Worm (Caenorhabditis elegans) whole organism, L2 larva: Measurements from ENCODE around the gene F14H12.3.

Source experiments
- C34F6.9 ChIP-seq: fragments of 150-350 bp; optimal IDR thresholded peaks from 2 replicates; lab custom pipeline; 2014; ENCODE audit warnings: missing biosample characterization, missing genetic modification characterization
- F13H6.1 ChIP-seq: sonication (generic microtip); optimal IDR thresholded peaks from 2 replicates; lab custom pipeline; 2016; ENCODE audit warnings: missing genetic modification characterization, missing compliant biosample characterization
- R02D3.7 ChIP-seq: fragments of 150-350 bp; optimal IDR thresholded peaks from 2 replicates; lab custom pipeline; 2014; ENCODE audit warnings: missing biosample characterization, missing genetic modification characterization
- ZK546.5 ChIP-seq: sonication (generic microtip); optimal IDR thresholded peaks from 2 replicates; lab custom pipeline; 2017; ENCODE audit warnings: missing biosample characterization, missing genetic modification characterization
- alr-1 ChIP-seq: fragments of 150-350 bp; optimal IDR thresholded peaks from 2 replicates; lab custom pipeline; 2014; ENCODE audit warnings: missing biosample characterization, missing genetic modification characterization
- aly-2 ChIP-seq: fragments of 150-350 bp; optimal IDR thresholded peaks from 2 replicates; lab custom pipeline; 2014; ENCODE audit warnings: missing biosample characterization, missing genetic modification characterization
- ama-1 ChIP-seq: fragments of 150-350 bp; optimal IDR thresholded peaks from 2 replicates; lab custom pipeline; 2018; ENCODE audit warnings: inconsistent platforms
- ceh-16 ChIP-seq: fragments of 150-350 bp; optimal IDR thresholded peaks from 2 replicates; lab custom pipeline; 2014; ENCODE audit warnings: missing biosample characterization, missing genetic modification characterization
- crh-2 ChIP-seq: sonication (generic microtip); optimal IDR thresholded peaks from 2 replicates; lab custom pipeline; 2017; ENCODE audit warnings: missing biosample characterization, missing genetic modification characterization
- dmd-4 ChIP-seq: sonication (generic microtip); optimal IDR thresholded peaks from 2 replicates; lab custom pipeline; 2017; ENCODE audit warnings: missing biosample characterization, missing genetic modification characterization
- egl-27 ChIP-seq: sonication (generic microtip); optimal IDR thresholded peaks from 3 replicates; lab custom pipeline; 2017; ENCODE audit warnings: missing biosample characterization, missing genetic modification reagents, missing genetic modification characterization
- elt-1 ChIP-seq: fragments of 150-350 bp; optimal IDR thresholded peaks from 2 replicates; lab custom pipeline; 2014; ENCODE audit warnings: missing biosample characterization, missing genetic modification characterization
- elt-3 ChIP-seq: sonication (generic microtip); optimal IDR thresholded peaks from 2 replicates; lab custom pipeline; 2017; ENCODE audit warnings: missing biosample characterization, missing genetic modification characterization
- fos-1 ChIP-seq: fragments of 150-350 bp; optimal IDR thresholded peaks from 2 replicates; lab custom pipeline; 2014; ENCODE audit warnings: missing biosample characterization, missing genetic modification characterization
- gmeb-1 ChIP-seq: fragments of 150-350 bp; optimal IDR thresholded peaks from 2 replicates; lab custom pipeline; 2014; ENCODE audit warnings: missing biosample characterization, missing genetic modification characterization
- lin-39 ChIP-seq: fragments of 150-350 bp; optimal IDR thresholded peaks from 2 replicates; lab custom pipeline; 2014; ENCODE audit warnings: missing biosample characterization, missing genetic modification reagents, missing genetic modification characterization
- lsy-2 ChIP-seq, 2 experiments: fragments of 150-350 bp in 1 of 2; sonication (generic microtip) in 1 of 2; optimal IDR thresholded peaks; 2 replicates each; lab custom pipeline; 2014 to 2017; ENCODE audit warnings: missing biosample characterization in 2 of 2, missing genetic modification characterization in 2 of 2
- mbf-1 ChIP-seq: sonication (generic microtip); optimal IDR thresholded peaks from 2 replicates; lab custom pipeline; 2017; ENCODE audit warnings: missing biosample characterization, missing genetic modification characterization
- mdl-1 ChIP-seq, 2 experiments: fragments of 150-350 bp in 1 of 2; sonication (generic microtip) in 1 of 2; optimal IDR thresholded peaks; 2 replicates each; lab custom pipeline; 2017; ENCODE audit warnings: missing biosample characterization in 2 of 2, missing genetic modification characterization in 2 of 2
- nhr-12 ChIP-seq: fragments of 150-350 bp; optimal IDR thresholded peaks from 2 replicates; lab custom pipeline; 2014; ENCODE audit warnings: missing biosample characterization, missing genetic modification characterization
- nhr-21 ChIP-seq: fragments of 150-350 bp; optimal IDR thresholded peaks from 2 replicates; lab custom pipeline; 2014; ENCODE audit warnings: missing biosample characterization, missing genetic modification characterization
- nhr-23 ChIP-seq: fragments of 150-350 bp; optimal IDR thresholded peaks from 2 replicates; lab custom pipeline; 2014; ENCODE audit warnings: missing biosample characterization, missing genetic modification reagents, missing genetic modification characterization
- nhr-237 ChIP-seq: fragments of 150-350 bp; optimal IDR thresholded peaks from 2 replicates; lab custom pipeline; 2014; ENCODE audit warnings: missing biosample characterization, missing genetic modification characterization
- nhr-25 ChIP-seq: fragments of 150-350 bp; sonication (generic microtip); optimal IDR thresholded peaks from 3 replicates; lab custom pipeline; 2014; ENCODE audit warnings: missing biosample characterization, missing genetic modification characterization
- nhr-6 ChIP-seq: fragments of 150-350 bp; optimal IDR thresholded peaks from 2 replicates; lab custom pipeline; 2014; ENCODE audit warnings: missing biosample characterization, missing genetic modification characterization
- nhr-77 ChIP-seq: fragments of 150-350 bp; optimal IDR thresholded peaks from 2 replicates; lab custom pipeline; 2014; ENCODE audit warnings: missing biosample characterization, missing genetic modification characterization
- peb-1 ChIP-seq: fragments of 150-350 bp; optimal IDR thresholded peaks from 2 replicates; lab custom pipeline; 2014; ENCODE audit warnings: missing biosample characterization, missing genetic modification characterization
- sem-4 ChIP-seq: fragments of 150-350 bp; optimal IDR thresholded peaks from 2 replicates; lab custom pipeline; 2014; ENCODE audit warnings: missing biosample characterization, missing genetic modification reagents, missing genetic modification characterization
- skn-1 ChIP-seq: sonication (generic microtip); optimal IDR thresholded peaks from 2 replicates; lab custom pipeline; 2017; ENCODE audit warnings: missing biosample characterization, missing genetic modification characterization
- sma-3 ChIP-seq: sonication (generic microtip); optimal IDR thresholded peaks from 2 replicates; lab custom pipeline; 2016; ENCODE audit warnings: missing genetic modification reagents, missing genetic modification characterization, missing compliant biosample characterization
- sma-9 ChIP-seq, 2 experiments: fragments of 150-350 bp in 1 of 2; sonication (generic microtip) in 1 of 2; optimal IDR thresholded peaks; 2 replicates each; lab custom pipeline; 2014 to 2016; ENCODE audit warnings: missing genetic modification characterization in 2 of 2, mild to moderate bottlenecking in 1 of 2, missing biosample characterization in 1 of 2, missing compliant biosample characterization in 1 of 2, missing genetic modification reagents in 1 of 2, moderate library complexity in 1 of 2
- snpc-4 ChIP-seq: fragments of 150-350 bp; optimal IDR thresholded peaks from 2 replicates; lab custom pipeline; 2014; ENCODE audit warnings: missing biosample characterization, missing genetic modification characterization
- unc-55 ChIP-seq: fragments of 150-350 bp; sonication (generic microtip); optimal IDR thresholded peaks from 3 replicates; lab custom pipeline; 2014; ENCODE audit warnings: missing biosample characterization, missing genetic modification reagents, missing genetic modification characterization
- unc-62 ChIP-seq: fragments of 150-350 bp; optimal IDR thresholded peaks from 2 replicates; lab custom pipeline; 2014; ENCODE audit warnings: missing biosample characterization, missing genetic modification reagents, missing genetic modification characterization
- ztf-1 ChIP-seq: fragments of 200-800 bp; sonication (Bioruptor generic); conservative IDR thresholded peaks from 2 replicates; pipeline ENCODE4 v1.3.6; 2022; ENCODE audit warnings: missing genetic modification characterization, missing compliant biosample characterization
- ztf-11 ChIP-seq: sonication (generic microtip); optimal IDR thresholded peaks from 2 replicates; lab custom pipeline; 2017; ENCODE audit warnings: missing biosample characterization, missing genetic modification characterization

The F14H12.3 gene

ce11 chrX:4371988-4372387 is 28.0 kb downstream of the F14H12.3 start, which contains the start of gene R160.14:
TSS of gene R160.14 (minus strand) at chrX:4372088.
- TF ChIP-seq sma-3 (GFP tag; lab: Kevin White, UChicago): no peak
- no peak for TF ChIP-seq F13H6.1 (tag; lab: Kevin White, UChicago)
- no peak for TF ChIP-seq snpc-4
- TF ChIP-seq dmd-4 (tag; lab: Kevin White, UChicago): no peak
- no peak for TF ChIP-seq ztf-1
- no peak for TF ChIP-seq crh-2 (tag; lab: Kevin White, UChicago)
- no peak for TF ChIP-seq mbf-1 (tag; lab: Kevin White, UChicago)

- TF ChIP-seq mdl-1 (tag; optimal IDR thresholded peaks at IDR 0.05; lab: Kevin White, UChicago): no peak
- TF ChIP-seq egl-27 (tag; lab: Kevin White, UChicago): no peak
- no peak for TF ChIP-seq peb-1 (tag; lab: Kevin White, UChicago)
- TF ChIP-seq R02D3.7 (tag; lab: Kevin White, UChicago): no peak
- TF ChIP-seq dmd-4 (tag; lab: Kevin White, UChicago): no peak
- no peak for TF ChIP-seq ztf-1
- no peak for TF ChIP-seq fos-1 (tag; lab: Kevin White, UChicago)
- TF ChIP-seq nhr-6 (tag; lab: Kevin White, UChicago): no peak
- no peak for TF ChIP-seq nhr-12 (tag; lab: Kevin White, UChicago)
- TF ChIP-seq lin-39 (tag; lab: Kevin White, UChicago): no peak
- no peak for TF ChIP-seq sma-3 (GFP tag; lab: Kevin White, UChicago)
- no peak for TF ChIP-seq elt-1
- no peak for TF ChIP-seq nhr-23 (tag; lab: Kevin White, UChicago)
Measured at ce11 chrX:4373123-4373522, 29.1 kb downstream of the F14H12.3 start, which contains the start of gene R160.6. TSS of gene R160.6 (minus strand) at chrX:4373223.

- TF ChIP-seq nhr-21 (tag; lab: Kevin White, UChicago): no peak
- TF ChIP-seq, all 48 proteins: peak for 0
Measured at ce11 chrX:4376801-4377200, 32.8 kb downstream of the F14H12.3 start, which contains the start of gene R160.2. TSS of gene R160.2 (minus strand) at chrX:4376901.

- TF ChIP-seq snpc-4: no peak
- no peak for TF ChIP-seq nhr-237 (tag; lab: Kevin White, UChicago)
- no peak for TF ChIP-seq alr-1 (tag; lab: Kevin White, UChicago)
Measured at ce11 chrX:4377689-4378088, 33.7 kb downstream of the F14H12.3 start, which contains the start of gene R160.12. TSS of gene R160.12 (minus strand) at chrX:4377789.

ce11 chrX:4383316-4383936 is 39.4 kb downstream of the F14H12.3 start, which contains the start of gene lst-2:
TSS of gene lst-2 (minus strand) at chrX:4383366.
- TF ChIP-seq nhr-12 (tag; lab: Kevin White, UChicago) (no peak), unc-55 (GFP tag; lab: Kevin White, UChicago) (peak; percentile 11), C34F6.9 (tag; lab: Kevin White, UChicago) (no peak)

- TF ChIP-seq nhr-25 (peak; percentile 71), C34F6.9 (tag; lab: Kevin White, UChicago) (no peak), gmeb-1 (peak; percentile 41), ama-1 (lab: Kevin White, UChicago) (no peak), snpc-4 (no peak)
Measured at ce11 chrX:4386493-4386892, 42.5 kb downstream of the F14H12.3 start.

- TF ChIP-seq lsy-2 (tag; optimal IDR thresholded peaks at IDR 0.05; lab: Kevin White, UChicago) (peak; percentile 75 to 91), mbf-1 (tag; lab: Kevin White, UChicago) (no peak), ZK546.5 (tag; lab: Kevin White, UChicago) (peak; percentile 46), crh-2 (tag; lab: Kevin White, UChicago) (peak; percentile 96), unc-62 (GFP tag; lab: Kevin White, UChicago) (peak; percentile 82), skn-1 (tag; lab: Kevin White, UChicago) (no peak), ama-1 (lab: Kevin White, UChicago) (no peak), ceh-16 (peak; percentile 84), C34F6.9 (tag; lab: Kevin White, UChicago) (peak; percentile 97), snpc-4 (peak; percentile 32), lin-39 (tag; lab: Kevin White, UChicago) (no peak), nhr-237 (tag; lab: Kevin White, UChicago) (peak; percentile 57), ztf-11 (tag; lab: Kevin White, UChicago) (no peak), egl-27 (tag; lab: Kevin White, UChicago) (peak; percentile 83), ztf-1 (no peak), sma-9 (GFP tag; optimal IDR thresholded peaks at IDR 0.05; lab: Kevin White, UChicago) (peak; percentile 97), sma-9 (tag; optimal IDR thresholded peaks at IDR 0.05; lab: Kevin White, UChicago) (no peak), aly-2 (tag; lab: Kevin White, UChicago) (no peak), nhr-77 (tag; lab: Kevin White, UChicago) (peak; percentile 49), sma-3 (GFP tag; lab: Kevin White, UChicago) (peak; percentile 91), nhr-25 (peak; percentile 93), fos-1 (tag; lab: Kevin White, UChicago) (peak; percentile 91), unc-55 (GFP tag; lab: Kevin White, UChicago) (peak; percentile 97), sem-4 (tag; lab: Kevin White, UChicago) (peak; percentile 93), elt-3 (tag; lab: Kevin White, UChicago) (no peak), elt-1 (no peak), F13H6.1 (tag; lab: Kevin White, UChicago) (peak; percentile 98)
Measured at ce11 chrX:4388834-4389409, 44.9 kb downstream of the F14H12.3 start, which contains the start of gene dpy-23. TSS of gene dpy-23 (plus strand) at chrX:4389359.
